Worm (Caenorhabditis elegans) whole organism, L4 larva: Measurements from ENCODE around the gene F54F7.6.

Experiments used
- F10B5.3 ChIP-seq: sonication (generic microtip); optimal IDR thresholded peaks from 2 replicates; lab custom pipeline; 2016; ENCODE audit warnings: mild to moderate bottlenecking, missing genetic modification characterization, missing compliant biosample characterization
- F44E2.7 ChIP-seq: fragments of 200-800 bp; sonication (Bioruptor generic); IDR thresholded peaks from 2 replicates; pipeline ENCODE4 v2.1.2; 2022; ENCODE audit warnings: missing genetic modification characterization, missing compliant biosample characterization
- F49E8.2 ChIP-seq: sonication (generic microtip); optimal IDR thresholded peaks from 2 replicates; lab custom pipeline; 2016; ENCODE audit warnings: missing compliant biosample characterization, mild to moderate bottlenecking, missing genetic modification characterization, borderline replicate concordance
- R02D3.7 ChIP-seq: fragments of 150-350 bp; sonication (generic microtip); optimal IDR thresholded peaks from 3 replicates; lab custom pipeline; 2014; ENCODE audit warnings: missing biosample characterization, missing genetic modification characterization
- ZK337.2 ChIP-seq: fragments of 200-800 bp; sonication (Bioruptor generic); IDR thresholded peaks from 2 replicates; pipeline ENCODE4 v1.3.6; 2022; ENCODE audit warnings: missing genetic modification reagents, missing genetic modification characterization, missing compliant biosample characterization
- ZK546.5 ChIP-seq, 2 experiments: sonication (generic microtip); optimal IDR thresholded peaks; 2 replicates each; lab custom pipeline; 2017; ENCODE audit warnings: missing biosample characterization in 2 of 2, missing genetic modification characterization in 2 of 2
- attf-4 ChIP-seq: sonication (generic microtip); optimal IDR thresholded peaks from 3 replicates; lab custom pipeline; 2017; ENCODE audit warnings: missing biosample characterization, missing genetic modification characterization
- ceh-28 ChIP-seq: fragments of 150-350 bp; optimal IDR thresholded peaks from 2 replicates; lab custom pipeline; 2014; ENCODE audit warnings: missing biosample characterization, missing genetic modification reagents, missing genetic modification characterization
- ceh-32 ChIP-seq: sonication (generic microtip); optimal IDR thresholded peaks from 2 replicates; lab custom pipeline; 2016; ENCODE audit warnings: mild to moderate bottlenecking, missing genetic modification characterization, missing compliant biosample characterization; ENCODE audit not compliant: poor library complexity
- daf-12 ChIP-seq: fragments of 150-350 bp; optimal IDR thresholded peaks from 2 replicates; lab custom pipeline; 2014; ENCODE audit warnings: missing biosample characterization, missing genetic modification reagents, missing genetic modification characterization
- daf-19 ChIP-seq: fragments of 200-800 bp; sonication (Bioruptor generic); conservative IDR thresholded peaks from 2 replicates; pipeline ENCODE4 v1.3.6; 2022; ENCODE audit warnings: missing genetic modification characterization, missing compliant biosample characterization
- dve-1 ChIP-seq: sonication (generic microtip); optimal IDR thresholded peaks from 2 replicates; lab custom pipeline; 2017; ENCODE audit warnings: antibody characterized with exemption, mild to moderate bottlenecking, missing genetic modification characterization, missing compliant biosample characterization; ENCODE audit not compliant: insufficient read depth
- gei-8 ChIP-seq: fragments of 200-800 bp; sonication (Bioruptor generic); optimal IDR thresholded peaks from 2 replicates; lab custom pipeline; 2018; ENCODE audit warnings: mild to moderate bottlenecking, missing genetic modification characterization, missing compliant biosample characterization
- hmg-1.1 ChIP-seq: fragments of 200-800 bp; sonication (Bioruptor generic); IDR thresholded peaks from 2 replicates; pipeline ENCODE4 v1.3.6; 2022; ENCODE audit warnings: missing genetic modification reagents, missing genetic modification characterization, missing compliant biosample characterization
- lim-7 ChIP-seq: fragments of 200-800 bp; sonication (Bioruptor generic); IDR thresholded peaks from 2 replicates; pipeline ENCODE4 v1.3.6; 2022; ENCODE audit warnings: missing genetic modification characterization, missing compliant biosample characterization
- lin-38 ChIP-seq: fragments of 200-800 bp; sonication (Bioruptor generic); IDR thresholded peaks from 2 replicates; pipeline ENCODE4 v1.3.6; 2022; ENCODE audit warnings: missing genetic modification reagents, missing genetic modification characterization, missing compliant biosample characterization
- lin-39 ChIP-seq: fragments of 150-350 bp; optimal IDR thresholded peaks from 2 replicates; lab custom pipeline; 2014; ENCODE audit warnings: missing biosample characterization, missing genetic modification reagents, missing genetic modification characterization
- lir-3 ChIP-seq: sonication (generic microtip); optimal IDR thresholded peaks from 2 replicates; lab custom pipeline; 2016; ENCODE audit warnings: mild to moderate bottlenecking, missing genetic modification characterization, missing compliant biosample characterization
- lsy-2 ChIP-seq, 2 experiments: fragments of 150-350 bp in 1 of 2; sonication (generic microtip) in 1 of 2; optimal IDR thresholded peaks; 2 replicates each; lab custom pipeline; 2014 to 2017; ENCODE audit warnings: missing biosample characterization in 2 of 2, missing genetic modification characterization in 2 of 2
- mes-2 ChIP-seq: sonication (generic microtip); optimal IDR thresholded peaks from 2 replicates; lab custom pipeline; 2016; ENCODE audit warnings: missing genotype, mild to moderate bottlenecking, missing genetic modification characterization, missing compliant biosample characterization; ENCODE audit not compliant: poor library complexity, severe bottlenecking
- mxl-2 ChIP-seq: fragments of 200-800 bp; sonication (Bioruptor generic); conservative IDR thresholded peaks from 2 replicates; pipeline ENCODE4 v1.3.6; 2022; ENCODE audit warnings: missing genetic modification reagents, missing genetic modification characterization, missing compliant biosample characterization
- mxl-3 ChIP-seq: fragments of 200-800 bp; sonication (Bioruptor generic); optimal IDR thresholded peaks from 2 replicates; lab custom pipeline; 2018; ENCODE audit warnings: mild to moderate bottlenecking, missing genetic modification characterization, missing compliant biosample characterization
- nhr-237 ChIP-seq: sonication (generic microtip); optimal IDR thresholded peaks from 2 replicates; lab custom pipeline; 2017; ENCODE audit warnings: missing biosample characterization, missing genetic modification characterization
- nhr-41 ChIP-seq: fragments of 200-800 bp; sonication (Bioruptor generic); IDR thresholded peaks from 2 replicates; pipeline ENCODE4 v1.3.6; 2022; ENCODE audit warnings: missing genetic modification reagents, missing genetic modification characterization, missing compliant biosample characterization
- nhr-48 ChIP-seq: sonication (generic microtip); optimal IDR thresholded peaks from 2 replicates; lab custom pipeline; 2016; ENCODE audit warnings: mild to moderate bottlenecking, missing genetic modification characterization, missing compliant biosample characterization
- pqm-1 ChIP-seq: sonication (generic microtip); optimal IDR thresholded peaks from 2 replicates; lab custom pipeline; 2017; ENCODE audit warnings: missing biosample characterization, missing genetic modification characterization
- saeg-2 ChIP-seq: fragments of 200-800 bp; sonication (Bioruptor generic); IDR thresholded peaks from 2 replicates; pipeline ENCODE4 v1.3.6; 2022; ENCODE audit warnings: missing genetic modification reagents, missing genetic modification characterization, missing compliant biosample characterization
- set-16 ChIP-seq: fragments of 200-800 bp; sonication (Bioruptor generic); IDR thresholded peaks from 2 replicates; pipeline ENCODE4 v1.3.6; 2022; ENCODE audit warnings: missing genetic modification reagents, missing genetic modification characterization, missing compliant biosample characterization
- skn-1 ChIP-seq: fragments of 150-350 bp; optimal IDR thresholded peaks from 2 replicates; lab custom pipeline; 2014; ENCODE audit warnings: missing biosample characterization, missing genetic modification characterization
- spr-1 ChIP-seq: sonication (generic microtip); optimal IDR thresholded peaks from 2 replicates; lab custom pipeline; 2016; ENCODE audit warnings: mild to moderate bottlenecking, missing genetic modification characterization, missing compliant biosample characterization
- spr-3 ChIP-seq: fragments of 200-800 bp; sonication (Bioruptor generic); optimal IDR thresholded peaks from 2 replicates; lab custom pipeline; 2018; ENCODE audit warnings: mild to moderate bottlenecking, missing genetic modification characterization, missing compliant biosample characterization
- tag-97 ChIP-seq: fragments of 200-800 bp; sonication (Bioruptor generic); IDR thresholded peaks from 2 replicates; pipeline ENCODE4 v1.3.6; 2022; ENCODE audit warnings: missing genetic modification characterization, missing compliant biosample characterization
- unc-62 ChIP-seq, 3 experiments: fragments of 150-350 bp in 1 of 3; sonication (generic microtip); optimal IDR thresholded peaks in 2 of 3; peaks in 1 of 3; 1 replicate in 1 of 3; 2 replicates in 2 of 3; lab custom pipeline; 2014 to 2017; ENCODE audit warnings: missing biosample characterization in 3 of 3, missing genetic modification characterization in 3 of 3, missing genetic modification reagents in 3 of 3, missing genotype in 1 of 3
- vab-7 ChIP-seq: fragments of 200-800 bp; sonication (Bioruptor generic); IDR thresholded peaks from 2 replicates; pipeline ENCODE4 v1.3.6; 2022; ENCODE audit warnings: missing genetic modification reagents, missing genetic modification characterization, missing compliant biosample characterization
- zag-1 ChIP-seq: fragments of 150-350 bp; optimal IDR thresholded peaks from 2 replicates; lab custom pipeline; 2014; ENCODE audit warnings: missing biosample characterization, missing genetic modification characterization
- zfp-2 ChIP-seq: sonication (generic microtip); optimal IDR thresholded peaks from 2 replicates; lab custom pipeline; 2016; ENCODE audit warnings: mild to moderate bottlenecking, missing genetic modification characterization, missing compliant biosample characterization
- ztf-7 ChIP-seq: fragments of 150-350 bp; optimal IDR thresholded peaks from 2 replicates; lab custom pipeline; 2014; ENCODE audit warnings: missing biosample characterization, missing genetic modification characterization

Gene F54F7.6

ce11 chrX:11878109-11878508 lies 12.9 kb downstream of the F54F7.6 start, which contains the start of gene Y62H9A.2:
Y62H9A.2 (minus strand) TSS chrX:11878209.
- TF ChIP-seq zag-1 (tag; lab: Kevin White, UChicago), result no peak
- TF ChIP-seq ztf-7 (tag; lab: Kevin White, UChicago), result no peak
- no peak for TF ChIP-seq vab-7 (GFP tag; lab: Robert Waterston, UW)
- no peak for TF ChIP-seq skn-1
- TF ChIP-seq ceh-32 (tag; lab: Kevin White, UChicago), result no peak
- no peak for TF ChIP-seq F44E2.7 (GFP tag; lab: Robert Waterston, UW)
- no peak for TF ChIP-seq spr-3 (GFP tag; lab: Kevin White, UChicago)
- TF ChIP-seq nhr-48 (tag; lab: Kevin White, UChicago), result no peak
- no peak for TF ChIP-seq dve-1
- no peak for TF ChIP-seq mes-2 (tag; lab: Kevin White, UChicago)
- no peak for TF ChIP-seq zfp-2

- TF ChIP-seq ceh-28 (tag; lab: Kevin White, UChicago) (no peak), unc-62 (GFP tag; optimal IDR thresholded peaks at IDR 0.05 in 1 of 2; lab: Kevin White, UChicago) (peak in 1 of 2 experiments; percentile 55), unc-62 (tag; optimal IDR thresholded peaks at IDR 0.05; lab: Kevin White, UChicago) (no peak), daf-19 (GFP tag; lab: Robert Waterston, UW) (no peak)
Observed at ce11 chrX:11879871-11880270, 14.7 kb downstream of the F54F7.6 start, which contains the start of the genes Y62H9A.3 and Y62H9A.4. Y62H9A.3 (minus strand) TSS chrX:11879971. Y62H9A.4 (plus strand) TSS chrX:11880126.

- TF ChIP-seq ZK546.5 (tag; optimal IDR thresholded peaks at IDR 0.05; lab: Kevin White, UChicago) (no peak), lir-3 (tag; lab: Kevin White, UChicago) (no peak), spr-3 (GFP tag; lab: Kevin White, UChicago) (no peak), R02D3.7 (tag; lab: Kevin White, UChicago) (no peak), set-16 (GFP tag; lab: Robert Waterston, UW) (no peak), attf-4 (tag; lab: Kevin White, UChicago) (no peak), spr-1 (tag; lab: Kevin White, UChicago) (no peak), ZK337.2 (GFP tag; lab: Robert Waterston, UW) (no peak), nhr-48 (tag; lab: Kevin White, UChicago) (no peak), saeg-2 (no peak), nhr-41 (GFP tag; lab: Robert Waterston, UW) (no peak), lim-7 (no peak; the same call in 1 of the 2 replicates), tag-97 (GFP tag; lab: Robert Waterston, UW) (no peak), lsy-2 (tag; optimal IDR thresholded peaks at IDR 0.05; lab: Kevin White, UChicago) (no peak), mxl-2 (no peak), mxl-3 (no peak), pqm-1 (tag; lab: Kevin White, UChicago) (no peak), daf-12 (tag; lab: Kevin White, UChicago) (no peak), nhr-237 (no peak), F49E8.2 (tag; lab: Kevin White, UChicago) (no peak)
Observed at ce11 chrX:11882800-11883199, 17.6 kb downstream of the F54F7.6 start, which contains the start of the genes Y62H9A.5 and ule-5. Y62H9A.5 (minus strand) TSS chrX:11882900. ule-5 (plus strand) TSS chrX:11883127.

ce11 chrX:11885577-11885976 lies 20.4 kb downstream of the F54F7.6 start, which contains the start of gene Y62H9A.7:
Y62H9A.7 (minus strand) TSS chrX:11885677.
- no peak for TF ChIP-seq gei-8

- TF ChIP-seq lin-38 (no peak), hmg-1.1 (GFP tag; lab: Robert Waterston, UW) (no peak), spr-3 (GFP tag; lab: Kevin White, UChicago) (no peak), lin-39 (tag; lab: Kevin White, UChicago) (no peak), F10B5.3 (no peak)
Observed at ce11 chrX:11892328-11892727, 27.1 kb downstream of the F54F7.6 start, which contains the start of gene Y62H9A.8. Y62H9A.8 (minus strand) TSS chrX:11892428.
